Fruit fly (Drosophila melanogaster) whole organism, embryonic: Measurements from ENCODE around the gene CG43999.
A peak's percentile ranks its signal among the peaks of the same experiment; 100 is the strongest.

Experiments used
- Atf6 ChIP-seq: fragments of 200-800 bp; sonication (Bioruptor generic); IDR thresholded peaks from 2 replicates; pipeline ENCODE4 v1.3.6; 2022; ENCODE audit warnings: missing biosample characterization, missing genetic modification characterization
- Awh ChIP-seq: fragments of 200-800 bp; sonication (Bioruptor generic); IDR thresholded peaks from 2 replicates; pipeline ENCODE4, ENCODE4 v1.3.6; 2022; ENCODE audit warnings: missing biosample characterization, missing genetic modification characterization
- Blimp-1 ChIP-seq: fragments of 200-800 bp; sonication (Bioruptor generic); optimal IDR thresholded peaks from 3 replicates; lab custom pipeline; 2018; ENCODE audit warnings: missing biosample characterization, missing genetic modification characterization, mild to moderate bottlenecking, moderate library complexity, missing genetic modification reagents
- CG1024 ChIP-seq: fragments of 200-800 bp; sonication (Bioruptor generic); IDR thresholded peaks from 2 replicates; pipeline ENCODE4 v1.3.6; 2022; ENCODE audit warnings: missing biosample characterization, missing genetic modification characterization
- CG10959 ChIP-seq: fragments of 200-800 bp; sonication (Bioruptor generic); IDR thresholded peaks from 2 replicates; pipeline ENCODE4 v1.3.6; 2022; ENCODE audit warnings: missing biosample characterization, missing genetic modification characterization
- CG11247 ChIP-seq: fragments of 200-800 bp; sonication (Bioruptor generic); IDR thresholded peaks from 2 replicates; pipeline ENCODE4 v1.3.6; 2022; ENCODE audit warnings: missing biosample characterization, missing genetic modification characterization
- CG12299 ChIP-seq: fragments of 200-800 bp; sonication (Bioruptor generic); optimal IDR thresholded peaks from 2 replicates; lab custom pipeline; 2018; ENCODE audit warnings: missing biosample characterization, mild to moderate bottlenecking, missing genetic modification characterization
- CG1233 ChIP-seq: fragments of 200-800 bp; sonication (Bioruptor generic); optimal IDR thresholded peaks from 4 replicates; lab custom pipeline; 2018; ENCODE audit warnings: missing biosample characterization, mild to moderate bottlenecking, missing genetic modification characterization
- CG12942 ChIP-seq: fragments of 200-800 bp; sonication (Bioruptor generic); optimal IDR thresholded peaks from 3 replicates; lab custom pipeline; 2016; ENCODE audit warnings: missing biosample characterization, missing genetic modification characterization
- CG14667 ChIP-seq: fragments of 200-800 bp; sonication (Bioruptor generic); IDR thresholded peaks from 2 replicates; pipeline ENCODE4 v1.3.6; 2022; ENCODE audit warnings: missing biosample characterization, missing genetic modification characterization
- CG16815 ChIP-seq: fragments of 200-800 bp; sonication (Bioruptor generic); optimal IDR thresholded peaks from 3 replicates; lab custom pipeline; 2017; ENCODE audit warnings: missing biosample characterization, mild to moderate bottlenecking, missing genetic modification characterization
- CG17186 ChIP-seq: fragments of 200-800 bp; sonication (Bioruptor generic); optimal IDR thresholded peaks from 3 replicates; lab custom pipeline; 2017; ENCODE audit warnings: missing biosample characterization, missing genetic modification reagents, missing genetic modification characterization
- CG17328 ChIP-seq: fragments of 200-800 bp; sonication (Bioruptor generic); IDR thresholded peaks from 2 replicates; pipeline ENCODE4 v1.3.6; 2022; ENCODE audit warnings: missing biosample characterization, missing genetic modification characterization
- CG18619 ChIP-seq: fragments of 200-800 bp; sonication (Bioruptor generic); optimal IDR thresholded peaks from 3 replicates; lab custom pipeline; 2017; ENCODE audit warnings: missing biosample characterization, mild to moderate bottlenecking, missing genetic modification characterization
- CG2202 ChIP-seq: fragments of 200-800 bp; sonication (Bioruptor generic); optimal IDR thresholded peaks from 2 replicates; lab custom pipeline; 2018; ENCODE audit warnings: missing biosample characterization, mild to moderate bottlenecking, missing genetic modification characterization
- CG30403 ChIP-seq: fragments of 200-800 bp; sonication (Bioruptor generic); optimal IDR thresholded peaks from 3 replicates; lab custom pipeline; 2016; ENCODE audit warnings: missing biosample characterization, missing genetic modification characterization
- CG32532 ChIP-seq: fragments of 200-800 bp; sonication (Bioruptor generic); IDR thresholded peaks from 2 replicates; pipeline ENCODE4 v1.3.6; 2022; ENCODE audit warnings: missing biosample characterization, missing genetic modification characterization
- CG33557 ChIP-seq: fragments of 200-800 bp; sonication (Bioruptor generic); optimal IDR thresholded peaks from 2 replicates; lab custom pipeline; 2019; ENCODE audit warnings: missing biosample characterization, mild to moderate bottlenecking, missing genetic modification characterization, moderate library complexity
- CG3407 ChIP-seq: fragments of 200-800 bp; sonication (Bioruptor generic); optimal IDR thresholded peaks from 2 replicates; lab custom pipeline; 2018; ENCODE audit warnings: missing biosample characterization, mild to moderate bottlenecking, missing genetic modification characterization
- CG3726 ChIP-seq: fragments of 200-800 bp; sonication (Bioruptor generic); IDR thresholded peaks from 3 replicates; pipeline ENCODE4, ENCODE4 v1.3.6; 2022; ENCODE audit warnings: missing biosample characterization, missing genetic modification characterization
- CG3847 ChIP-seq: fragments of 200-800 bp; sonication (Bioruptor generic); IDR thresholded peaks from 2 replicates; pipeline ENCODE4 v1.3.6; 2022; ENCODE audit warnings: missing biosample characterization, missing genetic modification characterization
- CG43689 ChIP-seq: fragments of 200-800 bp; sonication (Bioruptor generic); IDR thresholded peaks from 2 replicates; pipeline ENCODE4 v1.3.6; 2022; ENCODE audit warnings: missing biosample characterization, missing genetic modification characterization
- CG4820 ChIP-seq: fragments of 200-800 bp; sonication (Bioruptor generic); optimal IDR thresholded peaks from 3 replicates; lab custom pipeline; 2016; ENCODE audit warnings: missing biosample characterization, missing genetic modification characterization
- CG6254 ChIP-seq: fragments of 200-800 bp; sonication (Bioruptor generic); optimal IDR thresholded peaks from 3 replicates; lab custom pipeline; 2017; ENCODE audit warnings: mild to moderate bottlenecking, missing biosample characterization, missing genetic modification reagents, missing genetic modification characterization
- CG6654 ChIP-seq: fragments of 200-800 bp; sonication (Bioruptor generic); optimal IDR thresholded peaks from 2 replicates; lab custom pipeline; 2017; ENCODE audit warnings: missing biosample characterization, mild to moderate bottlenecking, missing genetic modification characterization
- CG7745 ChIP-seq: fragments of 200-800 bp; sonication (Bioruptor generic); optimal IDR thresholded peaks from 2 replicates; lab custom pipeline; 2018; ENCODE audit warnings: missing biosample characterization, mild to moderate bottlenecking, missing genetic modification characterization, moderate library complexity
- CG7839 ChIP-seq: fragments of 200-800 bp; sonication (Bioruptor generic); optimal IDR thresholded peaks from 3 replicates; lab custom pipeline; 2018; ENCODE audit warnings: missing biosample characterization, mild to moderate bottlenecking, missing genetic modification characterization, moderate library complexity
- CG9215 ChIP-seq: fragments of 200-800 bp; sonication (Bioruptor generic); IDR thresholded peaks from 2 replicates; pipeline ENCODE4 v1.3.6; 2022; ENCODE audit warnings: missing biosample characterization, missing genetic modification characterization
- CTCF ChIP-seq: fragments of 200-800 bp; sonication (Bioruptor generic); optimal IDR thresholded peaks from 2 replicates; lab custom pipeline; 2017; ENCODE audit warnings: missing biosample characterization, mild to moderate bottlenecking, missing genetic modification characterization, moderate library complexity
- Doc3 ChIP-seq: fragments of 200-800 bp; sonication (Bioruptor generic); IDR thresholded peaks from 3 replicates; pipeline ENCODE4 v1.3.6; 2022; ENCODE audit warnings: missing biosample characterization, missing genetic modification characterization; ENCODE audit not compliant: partially characterized antibody
- E2f2 ChIP-seq: fragments of 200-800 bp; sonication (Bioruptor generic); IDR thresholded peaks from 2 replicates; pipeline ENCODE4 v1.3.6; 2022; ENCODE audit warnings: missing biosample characterization, missing genetic modification characterization
- HLH54F ChIP-seq: fragments of 200-800 bp; sonication (Bioruptor generic); optimal IDR thresholded peaks from 3 replicates; lab custom pipeline; 2016; ENCODE audit warnings: missing biosample characterization, missing genetic modification characterization
- Hand ChIP-seq: fragments of 200-800 bp; sonication (Bioruptor generic); optimal IDR thresholded peaks from 2 replicates; lab custom pipeline; 2017; ENCODE audit warnings: mild to moderate bottlenecking, missing biosample characterization, missing genetic modification reagents, missing genetic modification characterization
- Hmr ChIP-seq: fragments of 200-800 bp; sonication (Bioruptor generic); optimal IDR thresholded peaks from 3 replicates; lab custom pipeline; 2017; ENCODE audit warnings: mild to moderate bottlenecking, missing biosample characterization, missing genetic modification reagents, missing genetic modification characterization
- Hr3 ChIP-seq: fragments of 200-800 bp; sonication (Bioruptor generic); optimal IDR thresholded peaks from 3 replicates; lab custom pipeline; 2016; ENCODE audit warnings: missing biosample characterization, missing genetic modification characterization
- Ravus ChIP-seq: fragments of 200-800 bp; sonication (Bioruptor generic); IDR thresholded peaks from 2 replicates; pipeline ENCODE4 v1.3.6; 2022; ENCODE audit warnings: missing biosample characterization, missing genetic modification characterization
- Scr ChIP-seq: fragments of 200-800 bp; sonication (Bioruptor generic); IDR thresholded peaks from 2 replicates; pipeline ENCODE4 v1.3.6; 2022; ENCODE audit warnings: missing biosample characterization, missing genetic modification characterization; ENCODE audit not compliant: partially characterized antibody
- Sin3A ChIP-seq: fragments of >200 bp; optimal IDR thresholded peaks from 2 replicates; lab custom pipeline; 2018
- amos ChIP-seq: fragments of 200-800 bp; sonication (Bioruptor generic); IDR thresholded peaks from 2 replicates; pipeline ENCODE4 v1.3.6; 2022; ENCODE audit warnings: missing biosample characterization, missing genetic modification characterization; ENCODE audit not compliant: partially characterized antibody
- dati ChIP-seq: fragments of 200-800 bp; sonication (Bioruptor generic); IDR thresholded peaks from 2 replicates; pipeline ENCODE4 v1.3.6; 2022; ENCODE audit warnings: missing biosample characterization, missing genetic modification characterization
- ewg ChIP-seq: fragments of 200-800 bp; sonication (Bioruptor generic); optimal IDR thresholded peaks from 3 replicates; lab custom pipeline; 2017; ENCODE audit warnings: mild to moderate bottlenecking, missing biosample characterization, missing genetic modification reagents, missing genetic modification characterization
- kay ChIP-seq: fragments of 200-800 bp; sonication (Bioruptor generic); optimal IDR thresholded peaks from 2 replicates; lab custom pipeline; 2016; ENCODE audit warnings: missing biosample characterization, missing genetic modification characterization
- kni ChIP-seq: fragments of 200-800 bp; sonication (Bioruptor generic); optimal IDR thresholded peaks from 3 replicates; lab custom pipeline; 2017; ENCODE audit warnings: mild to moderate bottlenecking, missing biosample characterization, missing genetic modification reagents, missing genetic modification characterization
- nmo ChIP-seq: fragments of 200-800 bp; sonication (Bioruptor generic); optimal IDR thresholded peaks from 2 replicates; lab custom pipeline; 2018; ENCODE audit warnings: missing biosample characterization, mild to moderate bottlenecking, missing genetic modification characterization, moderate library complexity
- org-1 ChIP-seq: fragments of 200-800 bp; sonication (Bioruptor generic); optimal IDR thresholded peaks from 2 replicates; lab custom pipeline; 2017; ENCODE audit warnings: missing biosample characterization, missing genetic modification characterization
- pfk ChIP-seq: fragments of 200-800 bp; sonication (Bioruptor generic); optimal IDR thresholded peaks from 2 replicates; lab custom pipeline; 2018; ENCODE audit warnings: missing biosample characterization, mild to moderate bottlenecking, missing genetic modification characterization, moderate library complexity
- tin ChIP-seq: fragments of 200-800 bp; sonication (Bioruptor generic); optimal IDR thresholded peaks from 3 replicates; lab custom pipeline; 2016; ENCODE audit warnings: missing biosample characterization, missing genetic modification characterization
- ttk ChIP-seq: fragments of 200-800 bp; sonication (Bioruptor generic); IDR thresholded peaks from 2 replicates; pipeline ENCODE4 v2.1.2; 2022; ENCODE audit warnings: missing biosample characterization, missing genetic modification characterization
- tup ChIP-seq: fragments of 200-800 bp; sonication (Bioruptor generic); optimal IDR thresholded peaks from 2 replicates; lab custom pipeline; 2016; ENCODE audit warnings: missing biosample characterization, mild to moderate bottlenecking, missing genetic modification characterization, moderate library complexity
- twi ChIP-seq: fragments of 200-800 bp; optimal IDR thresholded peaks from 2 replicates; lab custom pipeline; 2019; ENCODE audit warnings: missing biosample characterization, mild to moderate bottlenecking, missing genetic modification characterization, moderate library complexity
- zen ChIP-seq: fragments of 200-800 bp; sonication (Bioruptor generic); optimal IDR thresholded peaks from 3 replicates; lab custom pipeline; 2018; ENCODE audit warnings: missing biosample characterization, mild to moderate bottlenecking, missing genetic modification characterization, moderate library complexity

CG43999 gene

dm6 chr3R:23969449-23969848, 40.6 kb upstream of the CG43999 start (continued):
- TF ChIP-seq pfk (GFP tag; lab: Kevin White, UChicago) (no peak), amos (GFP tag; lab: Robert Waterston, UW) (no peak), CG4820 (GFP tag; lab: Kevin White, UChicago) (peak; percentile 8), CG17186 (GFP tag; lab: Kevin White, UChicago) (no peak), ewg (peak; percentile 17), CG12299 (tag; lab: Kevin White, UChicago) (peak; percentile 20), CG33557 (GFP tag; lab: Kevin White, UChicago) (no peak), ttk (0 out of 2 replicates have a peak, but pooled peaks have one; percentile 8), CG3847 (GFP tag; lab: Robert Waterston, UW) (peak; percentile 58), CG6254 (GFP tag; lab: Kevin White, UChicago) (no peak), CG18619 (GFP tag; lab: Kevin White, UChicago) (peak; percentile 31), CG1233 (peak; percentile 30), org-1 (GFP tag; lab: Kevin White, UChicago) (peak; percentile 20), Scr (GFP tag; lab: Robert Waterston, UW) (no peak), dati (GFP tag; lab: Robert Waterston, UW) (0 out of 2 replicates have a peak, but pooled peaks have one; percentile 19), CG16815 (GFP tag; lab: Kevin White, UChicago) (no peak), CG9215 (GFP tag; lab: Robert Waterston, UW) (0 out of 2 replicates have a peak, but pooled peaks have one; percentile 27), Awh (GFP tag; lab: Robert Waterston, UW) (peak; percentile 46; the same call in 1 of the 2 replicates), HLH54F (GFP tag; lab: Kevin White, UChicago) (no peak), tin (GFP tag; lab: Kevin White, UChicago) (peak; percentile 13), Hmr (GFP tag; lab: Kevin White, UChicago) (peak; percentile 62), CG2202 (tag; lab: Kevin White, UChicago) (no peak), Ravus (GFP tag; lab: Robert Waterston, UW) (no peak), CG3726 (no peak), CG7839 (tag; lab: Kevin White, UChicago) (peak; percentile 67), CG32532 (GFP tag; lab: Robert Waterston, UW) (peak; percentile 64), tup (GFP tag; lab: Kevin White, UChicago) (no peak), twi (no peak), CG1024 (GFP tag; lab: Robert Waterston, UW) (0 out of 2 replicates have a peak, but pooled peaks have one; percentile 27), Hr3 (GFP tag; lab: Kevin White, UChicago) (peak; percentile 33), kni (no peak), CG7745 (tag; lab: Kevin White, UChicago) (no peak), E2f2 (GFP tag; lab: Robert Waterston, UW) (peak; percentile 43; the same call in 1 of the 2 replicates), CG30403 (GFP tag; lab: Kevin White, UChicago) (peak; percentile 48), CG43689 (GFP tag; lab: Robert Waterston, UW) (no peak), CG17328 (GFP tag; lab: Robert Waterston, UW) (peak; percentile 42; the same call in 1 of the 2 replicates), Atf6 (peak; percentile 66), CG6654 (no peak), CG12942 (no peak), Doc3 (no peak), kay (GFP tag; lab: Kevin White, UChicago) (no peak), nmo (GFP tag; lab: Kevin White, UChicago) (peak; percentile 48), CG14667 (GFP tag; lab: Robert Waterston, UW) (0 out of 2 replicates have a peak, but pooled peaks have one; percentile 45), CG10959 (GFP tag; lab: Robert Waterston, UW) (no peak), Sin3A (lab: Kevin White, UChicago) (no peak), Hand (GFP tag; lab: Kevin White, UChicago) (no peak), CG11247 (GFP tag; lab: Robert Waterston, UW) (no peak), CG3407 (GFP tag; lab: Kevin White, UChicago) (peak; percentile 32), Blimp-1 (GFP tag; lab: Kevin White, UChicago) (peak; percentile 55), zen (tag; lab: Kevin White, UChicago) (no peak), CTCF (no peak)
